Fruit fly (Drosophila melanogaster) whole organism, embryonic: Measurements from ENCODE around the gene bero.

Source experiments
- Asciz ChIP-seq: fragments of 200-800 bp; sonication (Bioruptor generic); optimal IDR thresholded peaks from 2 replicates; lab custom pipeline; 2017; ENCODE audit warnings: missing biosample characterization, mild to moderate bottlenecking, missing genetic modification characterization, missing genetic modification reagents
- CG10959 ChIP-seq: fragments of 200-800 bp; sonication (Bioruptor generic); IDR thresholded peaks from 2 replicates; pipeline ENCODE4 v1.3.6; 2022; ENCODE audit warnings: missing biosample characterization, missing genetic modification characterization
- CG12942 ChIP-seq: fragments of 200-800 bp; sonication (Bioruptor generic); optimal IDR thresholded peaks from 3 replicates; lab custom pipeline; 2016; ENCODE audit warnings: missing biosample characterization, missing genetic modification characterization
- CG13894 ChIP-seq: fragments of 200-800 bp; sonication (Bioruptor generic); optimal IDR thresholded peaks from 3 replicates; lab custom pipeline; 2018; ENCODE audit warnings: missing biosample characterization, mild to moderate bottlenecking, missing genetic modification characterization, moderate library complexity
- CG15514 ChIP-seq: fragments of 200-800 bp; sonication (Bioruptor generic); optimal IDR thresholded peaks from 3 replicates; lab custom pipeline; 2017; ENCODE audit warnings: missing biosample characterization, missing genetic modification characterization, mild to moderate bottlenecking, moderate library complexity, missing genetic modification reagents
- CG31365 ChIP-seq: fragments of 200-800 bp; sonication (Bioruptor generic); optimal IDR thresholded peaks from 2 replicates; lab custom pipeline; 2018; ENCODE audit warnings: missing biosample characterization, mild to moderate bottlenecking, missing genetic modification characterization
- CG31388 ChIP-seq: fragments of 200-800 bp; sonication (Bioruptor generic); optimal IDR thresholded peaks from 2 replicates; lab custom pipeline; 2016; ENCODE audit warnings: missing biosample characterization, missing genetic modification characterization
- CG31441 ChIP-seq: fragments of 200-800 bp; sonication (Bioruptor generic); IDR thresholded peaks from 2 replicates; pipeline ENCODE4 v1.3.6; 2022; ENCODE audit warnings: missing biosample characterization, missing genetic modification characterization
- CG32532 ChIP-seq: fragments of 200-800 bp; sonication (Bioruptor generic); IDR thresholded peaks from 2 replicates; pipeline ENCODE4 v1.3.6; 2022; ENCODE audit warnings: missing biosample characterization, missing genetic modification characterization
- CG3407 ChIP-seq: fragments of 200-800 bp; sonication (Bioruptor generic); optimal IDR thresholded peaks from 2 replicates; lab custom pipeline; 2018; ENCODE audit warnings: missing biosample characterization, mild to moderate bottlenecking, missing genetic modification characterization
- CG3847 ChIP-seq: fragments of 200-800 bp; sonication (Bioruptor generic); IDR thresholded peaks from 2 replicates; pipeline ENCODE4 v1.3.6; 2022; ENCODE audit warnings: missing biosample characterization, missing genetic modification characterization
- CG4328 ChIP-seq: fragments of 200-800 bp; sonication (Bioruptor generic); optimal IDR thresholded peaks from 3 replicates; lab custom pipeline; 2017; ENCODE audit warnings: missing biosample characterization, missing genetic modification reagents, missing genetic modification characterization
- CG5245 ChIP-seq: fragments of 200-800 bp; sonication (Bioruptor generic); optimal IDR thresholded peaks from 3 replicates; lab custom pipeline; 2016; ENCODE audit warnings: missing biosample characterization, missing genetic modification characterization
- CG6854 ChIP-seq: fragments of 200-800 bp; sonication (Bioruptor generic); optimal IDR thresholded peaks from 3 replicates; lab custom pipeline; 2017; ENCODE audit warnings: missing biosample characterization, mild to moderate bottlenecking, missing genetic modification characterization
- CG8478 ChIP-seq: fragments of >200 bp; optimal IDR thresholded peaks from 2 replicates; lab custom pipeline; 2018
- CG9876 ChIP-seq: fragments of 200-800 bp; sonication (Bioruptor generic); optimal IDR thresholded peaks from 2 replicates; lab custom pipeline; 2016; ENCODE audit warnings: missing biosample characterization, missing genetic modification characterization
- D19A ChIP-seq: fragments of 200-800 bp; optimal IDR thresholded peaks from 3 replicates; lab custom pipeline; 2019; ENCODE audit warnings: missing biosample characterization, mild to moderate bottlenecking, missing genetic modification characterization, moderate library complexity
- Deaf1 ChIP-seq: fragments of 200-800 bp; optimal IDR thresholded peaks from 3 replicates; lab custom pipeline; 2019; ENCODE audit warnings: missing biosample characterization, mild to moderate bottlenecking, missing genetic modification characterization, moderate library complexity
- Doc3 ChIP-seq: fragments of 200-800 bp; sonication (Bioruptor generic); IDR thresholded peaks from 3 replicates; pipeline ENCODE4 v1.3.6; 2022; ENCODE audit warnings: missing biosample characterization, missing genetic modification characterization; ENCODE audit not compliant: partially characterized antibody
- E2f1 ChIP-seq: fragments of 200-800 bp; sonication (Bioruptor generic); IDR thresholded peaks from 2 replicates; pipeline ENCODE4 v1.3.6; 2022; ENCODE audit warnings: missing biosample characterization, missing genetic modification characterization
- Fer3 ChIP-seq: fragments of 200-800 bp; sonication (Bioruptor generic); optimal IDR thresholded peaks from 2 replicates; lab custom pipeline; 2018; ENCODE audit warnings: missing biosample characterization, mild to moderate bottlenecking, missing genetic modification characterization, moderate library complexity
- Hand ChIP-seq: fragments of 200-800 bp; sonication (Bioruptor generic); optimal IDR thresholded peaks from 2 replicates; lab custom pipeline; 2017; ENCODE audit warnings: mild to moderate bottlenecking, missing biosample characterization, missing genetic modification reagents, missing genetic modification characterization
- Hey ChIP-seq: fragments of 200-800 bp; sonication (Bioruptor generic); optimal IDR thresholded peaks from 3 replicates; lab custom pipeline; 2018; ENCODE audit warnings: missing biosample characterization, mild to moderate bottlenecking, missing genetic modification characterization
- Hsf ChIP-seq: fragments of 200-800 bp; sonication (Bioruptor generic); optimal IDR thresholded peaks from 3 replicates; lab custom pipeline; 2016; ENCODE audit warnings: missing biosample characterization, missing genetic modification characterization
- Lhr ChIP-seq: fragments of 200-800 bp; sonication (Bioruptor generic); optimal IDR thresholded peaks from 3 replicates; lab custom pipeline; 2017; ENCODE audit warnings: mild to moderate bottlenecking, missing biosample characterization, missing genetic modification reagents, missing genetic modification characterization
- Lpt ChIP-seq: fragments of >200 bp; optimal IDR thresholded peaks from 2 replicates; lab custom pipeline; 2018; ENCODE audit warnings: missing biosample characterization, missing genetic modification characterization
- Mes4 ChIP-seq: fragments of 200-800 bp; sonication (Bioruptor generic); optimal IDR thresholded peaks from 2 replicates; lab custom pipeline; 2016; ENCODE audit warnings: missing biosample characterization, missing genetic modification characterization
- Mrtf ChIP-seq: fragments of 200-800 bp; sonication (Bioruptor generic); IDR thresholded peaks from 3 replicates; pipeline ENCODE4 v1.3.6; 2022; ENCODE audit warnings: missing biosample characterization, missing genetic modification characterization
- NC2β ChIP-seq: fragments of 200-800 bp; sonication (Bioruptor generic); optimal IDR thresholded peaks from 2 replicates; lab custom pipeline; 2016; ENCODE audit warnings: missing biosample characterization, missing genetic modification characterization
- NFAT ChIP-seq: fragments of 200-800 bp; sonication (Bioruptor generic); IDR thresholded peaks from 2 replicates; pipeline ENCODE4 v1.3.6; 2022; ENCODE audit warnings: missing biosample characterization, missing genetic modification characterization
- Neu2 ChIP-seq: fragments of 200-800 bp; sonication (Bioruptor generic); optimal IDR thresholded peaks from 3 replicates; lab custom pipeline; 2016; ENCODE audit warnings: missing biosample characterization, missing genetic modification characterization, borderline replicate concordance
- Sox100B ChIP-seq: fragments of 200-800 bp; sonication (Bioruptor generic); optimal IDR thresholded peaks from 3 replicates; lab custom pipeline; 2018; ENCODE audit warnings: missing biosample characterization, mild to moderate bottlenecking, missing genetic modification characterization
- Stat92E ChIP-seq, 3 experiments: fragments of >200 bp in 2 of 3; fragments of 200-800 bp in 1 of 3; sonication (Bioruptor generic) in 1 of 3; optimal IDR thresholded peaks; 2 replicates each; lab custom pipeline; 2017 to 2019; ENCODE audit warnings: missing biosample characterization in 3 of 3, missing genetic modification characterization in 3 of 3, mild to moderate bottlenecking in 1 of 3, moderate library complexity in 1 of 3
- TFAM ChIP-seq: fragments of 200-800 bp; sonication (Bioruptor generic); optimal IDR thresholded peaks from 2 replicates; lab custom pipeline; 2017; ENCODE audit warnings: missing biosample characterization, missing genetic modification characterization, inconsistent platforms
- Vsx1 ChIP-seq: fragments of 200-800 bp; sonication (Bioruptor generic); optimal IDR thresholded peaks from 2 replicates; lab custom pipeline; 2017; ENCODE audit warnings: missing biosample characterization, mild to moderate bottlenecking, missing genetic modification characterization, missing genetic modification reagents
- bigmax ChIP-seq: fragments of 200-800 bp; sonication (Bioruptor generic); optimal IDR thresholded peaks from 2 replicates; lab custom pipeline; 2018; ENCODE audit warnings: missing biosample characterization, mild to moderate bottlenecking, missing genetic modification characterization
- danr ChIP-seq: fragments of 200-800 bp; sonication (Bioruptor generic); IDR thresholded peaks from 2 replicates; pipeline ENCODE4 v1.3.6; 2022; ENCODE audit warnings: missing biosample characterization, missing genetic modification characterization
- dm ChIP-seq: fragments of 200-800 bp; sonication (Bioruptor generic); optimal IDR thresholded peaks from 3 replicates; lab custom pipeline; 2016; ENCODE audit warnings: missing biosample characterization, missing genetic modification characterization
- esg ChIP-seq: fragments of 200-800 bp; sonication (Bioruptor generic); conservative IDR thresholded peaks from 2 replicates; pipeline ENCODE4 v1.3.6; 2022; ENCODE audit warnings: missing biosample characterization, missing genetic modification characterization
- exex ChIP-seq: fragments of 200-800 bp; sonication (Bioruptor generic); optimal IDR thresholded peaks from 4 replicates; lab custom pipeline; 2018; ENCODE audit warnings: missing biosample characterization, mild to moderate bottlenecking, missing genetic modification characterization, moderate library complexity
- jumu ChIP-seq: fragments of 200-800 bp; sonication (Bioruptor generic); optimal IDR thresholded peaks from 3 replicates; lab custom pipeline; 2016; ENCODE audit warnings: missing biosample characterization, missing genetic modification characterization
- mirr ChIP-seq: fragments of 200-800 bp; sonication (Bioruptor generic); optimal IDR thresholded peaks from 3 replicates; lab custom pipeline; 2018; ENCODE audit warnings: missing biosample characterization, mild to moderate bottlenecking, missing genetic modification characterization
- nerfin-1 ChIP-seq: fragments of 200-800 bp; sonication (Bioruptor generic); optimal IDR thresholded peaks from 3 replicates; lab custom pipeline; 2019; ENCODE audit warnings: missing biosample characterization, mild to moderate bottlenecking, missing genetic modification characterization, moderate library complexity
- nom ChIP-seq: fragments of 200-800 bp; sonication (Bioruptor generic); optimal IDR thresholded peaks from 2 replicates; lab custom pipeline; 2017; ENCODE audit warnings: missing biosample characterization, missing genetic modification characterization, mild to moderate bottlenecking, moderate library complexity, missing genetic modification reagents
- repo ChIP-seq: fragments of 200-800 bp; sonication (Bioruptor generic); optimal IDR thresholded peaks from 2 replicates; lab custom pipeline; 2016; ENCODE audit warnings: missing biosample characterization, missing genetic modification characterization
- row ChIP-seq: fragments of 200-800 bp; sonication (Bioruptor generic); IDR thresholded peaks from 3 replicates; pipeline ENCODE4 v1.3.6; 2022; ENCODE audit warnings: missing biosample characterization, missing genetic modification characterization
- sob ChIP-seq: fragments of 200-800 bp; sonication (Bioruptor generic); IDR thresholded peaks from 2 replicates; pipeline ENCODE4 v1.3.6; 2022; ENCODE audit warnings: missing biosample characterization, missing genetic modification characterization
- sqz ChIP-seq: fragments of 200-800 bp; sonication (Bioruptor generic); optimal IDR thresholded peaks from 3 replicates; lab custom pipeline; 2018; ENCODE audit warnings: missing biosample characterization, mild to moderate bottlenecking, missing genetic modification characterization
- stc ChIP-seq: fragments of 200-800 bp; sonication (Bioruptor generic); IDR thresholded peaks from 2 replicates; pipeline ENCODE4 v1.3.6; 2022; ENCODE audit warnings: missing biosample characterization, missing genetic modification characterization
- tgo ChIP-seq: fragments of 200-800 bp; sonication (Bioruptor generic); IDR thresholded peaks from 3 replicates; pipeline ENCODE4 v1.3.6; 2022; ENCODE audit warnings: missing biosample characterization, missing genetic modification characterization

The bero gene

dm6 chr2L:20822489-20823195, 35.9 kb upstream of the bero start, which contains the start of gene CG9331 (continued):
- no peak for TF ChIP-seq CG10959 (GFP tag; lab: Robert Waterston, UW)
- no peak for TF ChIP-seq Asciz (GFP tag; lab: Kevin White, UChicago)
- TF ChIP-seq CG31365 (tag; lab: Kevin White, UChicago) = no peak
- TF ChIP-seq CG31388 (GFP tag; lab: Kevin White, UChicago) = no peak
- peak; percentile 86 for TF ChIP-seq Deaf1 (tag; lab: Kevin White, UChicago)
- no peak for TF ChIP-seq Hey (tag; lab: Kevin White, UChicago)
- TF ChIP-seq jumu (GFP tag; lab: Kevin White, UChicago) = no peak
- TF ChIP-seq CG31441 (GFP tag; lab: Robert Waterston, UW) = no peak
- no peak for TF ChIP-seq CG32532
- TF ChIP-seq CG4328 (GFP tag; lab: Kevin White, UChicago) = no peak
- no peak for TF ChIP-seq Sox100B
- TF ChIP-seq repo (GFP tag; lab: Kevin White, UChicago) = no peak
- no peak for TF ChIP-seq NC2β (GFP tag; lab: Kevin White, UChicago)
- TF ChIP-seq Hand (GFP tag; lab: Kevin White, UChicago) = no peak
- 0 out of 2 replicates have a peak, but pooled peaks have one; percentile 12 for TF ChIP-seq stc (GFP tag; lab: Robert Waterston, UW)
- TF ChIP-seq row = peak; percentile 5
- peak; percentile 74 for TF ChIP-seq mirr (GFP tag; lab: Kevin White, UChicago)
- TF ChIP-seq NFAT = no peak
- no peak for TF ChIP-seq CG3407
- no peak for TF ChIP-seq Lpt (GFP tag; lab: Kevin White, UChicago)
- TF ChIP-seq tgo (GFP tag; lab: Robert Waterston, UW) = no peak
- TF ChIP-seq esg = no peak
- peak; percentile 15 for TF ChIP-seq CG13894
- TF ChIP-seq CG6854 = no peak
- TF ChIP-seq CG3847 (GFP tag; lab: Robert Waterston, UW) = no peak
- TF ChIP-seq danr = no peak
- TF ChIP-seq Fer3 = no peak
- no peak for TF ChIP-seq CG12942 (GFP tag; lab: Kevin White, UChicago)
- TF ChIP-seq exex (tag; lab: Kevin White, UChicago) = no peak
- no peak for TF ChIP-seq Mrtf (GFP tag; lab: Robert Waterston, UW)
- TF ChIP-seq CG9876 (GFP tag; lab: Kevin White, UChicago) = no peak
- no peak for TF ChIP-seq CG5245 (GFP tag; lab: Kevin White, UChicago)
- peak; percentile 22 for TF ChIP-seq nom (GFP tag; lab: Kevin White, UChicago)
- peak; percentile 68 for TF ChIP-seq Lhr (GFP tag; lab: Kevin White, UChicago)
- no peak for TF ChIP-seq CG15514
- TF ChIP-seq D19A = no peak
- no peak; the same call in 2 of the 3 replicates for TF ChIP-seq Doc3 (GFP tag; lab: Robert Waterston, UW)
- TF ChIP-seq Hsf = no peak
- TF ChIP-seq TFAM (GFP tag; lab: Kevin White, UChicago) = no peak
- no peak for TF ChIP-seq sqz (GFP tag; lab: Kevin White, UChicago)
- no peak for TF ChIP-seq E2f1
- TF ChIP-seq Stat92E (GFP tag; optimal IDR thresholded peaks at IDR 0.05; lab: Kevin White, UChicago) = peak in 1 of 3 experiments; percentile 72
- TF ChIP-seq Vsx1 (GFP tag; lab: Kevin White, UChicago) = peak; percentile 71
- TF ChIP-seq sob (GFP tag; lab: Robert Waterston, UW) = 0 out of 2 replicates have a peak, but pooled peaks have one; percentile 45
- TF ChIP-seq dm = peak; percentile 3
- no peak for TF ChIP-seq bigmax
- no peak for TF ChIP-seq Neu2 (GFP tag; lab: Kevin White, UChicago)
- no peak for TF ChIP-seq Mes4
- no peak for TF ChIP-seq CG8478
- no peak for TF ChIP-seq nerfin-1 (tag; lab: Kevin White, UChicago)
